Fruit fly (Drosophila melanogaster) whole organism, adult: ENCODE results near the gene Gr98a.

Experiments
- CG11617 ChIP-seq: fragments of 200-800 bp; sonication (Bioruptor generic); optimal IDR thresholded peaks from 2 replicates; lab custom pipeline; 2017; ENCODE audit warnings: mild to moderate bottlenecking, missing biosample characterization, missing genetic modification reagents, missing genetic modification characterization
- CG14711 ChIP-seq: fragments of 200-800 bp; sonication (Bioruptor generic); optimal IDR thresholded peaks from 2 replicates; lab custom pipeline; 2018; ENCODE audit warnings: missing biosample characterization, mild to moderate bottlenecking, missing genetic modification characterization, moderate library complexity
- CG1620 ChIP-seq: fragments of 200-800 bp; sonication (Bioruptor generic); optimal IDR thresholded peaks from 2 replicates; lab custom pipeline; 2016; ENCODE audit warnings: missing biosample characterization, missing genetic modification characterization
- CG33017 ChIP-seq: fragments of 200-800 bp; sonication (Bioruptor generic); optimal IDR thresholded peaks from 2 replicates; lab custom pipeline; 2018; ENCODE audit warnings: missing biosample characterization, mild to moderate bottlenecking, missing genetic modification characterization, moderate library complexity
- CG5204 ChIP-seq: fragments of 200-800 bp; sonication (Bioruptor generic); optimal IDR thresholded peaks from 2 replicates; lab custom pipeline; 2016; ENCODE audit warnings: missing biosample characterization, missing genetic modification characterization
- CG7045 ChIP-seq: fragments of 200-800 bp; sonication (Bioruptor generic); optimal IDR thresholded peaks from 2 replicates; lab custom pipeline; 2017; ENCODE audit warnings: missing biosample characterization, mild to moderate bottlenecking, missing genetic modification characterization
- CG7101 ChIP-seq: fragments of 200-800 bp; sonication (Bioruptor generic); optimal IDR thresholded peaks from 2 replicates; lab custom pipeline; 2018; ENCODE audit warnings: missing biosample characterization, mild to moderate bottlenecking, missing genetic modification characterization, moderate library complexity
- Clk ChIP-seq: fragments of 200-800 bp; sonication (Bioruptor generic); optimal IDR thresholded peaks from 2 replicates; lab custom pipeline; 2017; ENCODE audit warnings: missing biosample characterization, missing genetic modification characterization
- Crg-1 ChIP-seq: fragments of 200-800 bp; sonication (Bioruptor generic); optimal IDR thresholded peaks from 2 replicates; lab custom pipeline; 2016; ENCODE audit warnings: missing biosample characterization, missing genetic modification characterization
- Hr96 ChIP-seq: fragments of 200-800 bp; sonication (Bioruptor generic); optimal IDR thresholded peaks from 2 replicates; lab custom pipeline; 2016; ENCODE audit warnings: missing biosample characterization, missing genetic modification characterization
- Mnt ChIP-seq: fragments of 200-800 bp; sonication (Bioruptor generic); optimal IDR thresholded peaks from 2 replicates; lab custom pipeline; 2016; ENCODE audit warnings: missing biosample characterization, mild to moderate bottlenecking, missing genetic modification characterization
- bab1 ChIP-seq: fragments of 200-800 bp; sonication (Bioruptor generic); optimal IDR thresholded peaks from 3 replicates; lab custom pipeline; 2019; ENCODE audit warnings: missing biosample characterization, mild to moderate bottlenecking, missing genetic modification characterization, moderate library complexity
- cic ChIP-seq: fragments of 200-800 bp; sonication (Bioruptor generic); optimal IDR thresholded peaks from 2 replicates; lab custom pipeline; 2017; ENCODE audit warnings: missing biosample characterization, mild to moderate bottlenecking, missing genetic modification characterization, moderate library complexity
- cnc ChIP-seq, 2 experiments: fragments of >200 bp; optimal IDR thresholded peaks; 2 replicates each; lab custom pipeline; 2017
- kay ChIP-seq: fragments of 200-800 bp; sonication (Bioruptor generic); peaks from one replicate; lab custom pipeline; 2016; ENCODE audit warnings: missing biosample characterization, missing genetic modification characterization, borderline replicate concordance
- ovo ChIP-seq: fragments of 200-800 bp; sonication (Bioruptor generic); optimal IDR thresholded peaks from 2 replicates; lab custom pipeline; 2016; ENCODE audit warnings: missing biosample characterization, missing genetic modification characterization
- pad ChIP-seq: fragments of 200-800 bp; sonication (Bioruptor generic); optimal IDR thresholded peaks from 3 replicates; lab custom pipeline; 2017; ENCODE audit warnings: missing biosample characterization, missing genetic modification characterization, mild to moderate bottlenecking, moderate library complexity, missing genetic modification reagents
- tj ChIP-seq: fragments of 200-800 bp; sonication (Bioruptor generic); optimal IDR thresholded peaks from 3 replicates; lab custom pipeline; 2017; ENCODE audit warnings: missing biosample characterization, mild to moderate bottlenecking, missing genetic modification characterization, moderate library complexity
- toe ChIP-seq: fragments of 200-800 bp; sonication (Bioruptor generic); optimal IDR thresholded peaks from 2 replicates; lab custom pipeline; 2016; ENCODE audit warnings: missing biosample characterization, missing genetic modification characterization

Gr98a gene

DNA sequence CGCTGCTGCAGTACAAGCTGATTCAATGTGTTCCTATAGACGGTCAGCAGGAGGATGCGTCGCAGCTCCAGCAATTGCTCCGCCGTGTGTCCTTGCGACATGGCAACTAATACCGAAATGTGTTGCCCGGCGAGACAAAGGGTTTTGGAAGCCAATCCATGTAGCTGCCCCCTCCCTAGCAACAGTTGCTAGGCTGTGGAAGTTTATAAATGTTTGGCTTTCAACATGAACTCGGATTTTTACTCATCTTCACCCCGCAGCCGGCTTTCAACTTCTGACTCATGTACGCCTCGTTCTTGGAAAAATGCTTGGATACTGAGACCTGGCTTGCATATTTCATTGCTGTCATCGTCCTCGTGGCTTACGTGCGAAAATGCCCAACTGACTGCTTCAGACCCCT is 29.4 kb downstream of the Gr98a start, which contains the start of gene CG13972:
TSS of gene CG13972 (minus strand) at position 101 of the 400 bp plus-strand sequence.
- TF ChIP-seq pad (GFP tag; lab: Kevin White, UChicago) (no peak), CG1620 (GFP tag; lab: Kevin White, UChicago) (no peak), CG5204 (GFP tag; lab: Kevin White, UChicago) (no peak), cnc (optimal IDR thresholded peaks at IDR 0.05; lab: Kevin White, UChicago) (no peak), ovo (no peak)

DNA sequence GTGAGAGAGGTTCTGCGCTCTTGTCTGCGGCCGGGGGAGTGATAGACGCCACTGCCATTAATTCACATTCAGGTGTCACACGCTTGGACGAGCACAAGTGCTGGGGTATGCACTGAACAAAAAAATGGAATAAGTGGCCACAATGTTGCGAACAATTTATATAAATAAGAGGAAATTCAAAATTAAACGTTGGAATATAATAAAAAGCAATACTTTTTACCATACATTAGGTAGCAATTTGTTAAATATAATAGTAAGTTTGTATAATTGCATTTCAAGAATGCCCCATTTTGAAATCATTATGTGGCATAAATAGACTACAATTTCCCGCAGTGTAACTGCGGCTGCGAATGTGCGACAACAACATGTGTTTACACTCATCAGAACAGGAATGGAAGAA is 32.2 kb downstream of the Gr98a start:
- TF ChIP-seq Crg-1 (GFP tag; lab: Kevin White, UChicago) (no peak), CG5204 (GFP tag; lab: Kevin White, UChicago) (no peak), tj (GFP tag; lab: Kevin White, UChicago) (no peak), cic (no peak), ovo (no peak), toe (GFP tag; lab: Kevin White, UChicago) (no peak), bab1 (GFP tag; lab: Kevin White, UChicago) (no peak), pad (GFP tag; lab: Kevin White, UChicago) (no peak), CG11617 (GFP tag; lab: Kevin White, UChicago) (no peak), cnc (optimal IDR thresholded peaks at IDR 0.05; lab: Kevin White, UChicago) (no peak), CG7101 (no peak), CG33017 (tag; lab: Kevin White, UChicago) (no peak), Clk (GFP tag; lab: Kevin White, UChicago) (no peak), CG7045 (GFP tag; lab: Kevin White, UChicago) (no peak), kay (no peak)

DNA sequence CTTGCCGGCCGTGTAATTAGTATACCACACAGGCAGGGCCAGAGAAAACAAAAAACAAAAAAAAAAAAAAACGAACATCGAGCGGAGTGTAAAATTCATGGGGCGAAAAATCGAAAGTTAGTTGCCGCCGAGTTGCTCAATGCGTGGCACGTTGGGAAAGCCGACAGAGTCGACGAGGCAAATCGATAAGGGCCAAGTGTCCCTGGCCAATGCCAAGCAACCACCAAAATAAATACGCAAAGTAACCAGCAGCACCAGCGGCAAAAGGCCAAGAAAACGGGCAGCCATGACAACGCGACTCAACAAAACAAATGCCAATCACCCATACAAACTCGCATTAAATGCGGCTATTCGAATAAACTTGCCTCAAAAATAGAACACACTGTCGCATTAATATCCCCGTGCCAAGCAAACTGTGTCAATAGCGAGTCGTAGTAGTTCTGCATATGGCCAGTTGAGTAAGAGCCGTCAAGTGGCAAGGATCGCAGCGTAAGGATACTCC is 32.7 kb downstream of the Gr98a start, which contains the start of gene CG12885:
TSS of gene CG12885 (plus strand) at position 452 of the 502 bp plus-strand sequence.
- no peak for TF ChIP-seq CG14711 (tag; lab: Kevin White, UChicago)
- no peak for TF ChIP-seq CG1620 (GFP tag; lab: Kevin White, UChicago)
- TF ChIP-seq CG7045 (GFP tag; lab: Kevin White, UChicago): no peak
- no peak for TF ChIP-seq ovo
- no peak for TF ChIP-seq CG7101
- TF ChIP-seq Hr96 (GFP tag; lab: Kevin White, UChicago): no peak
- no peak for TF ChIP-seq Mnt
- TF ChIP-seq CG5204 (GFP tag; lab: Kevin White, UChicago): no peak
- TF ChIP-seq CG33017 (tag; lab: Kevin White, UChicago): no peak

DNA sequence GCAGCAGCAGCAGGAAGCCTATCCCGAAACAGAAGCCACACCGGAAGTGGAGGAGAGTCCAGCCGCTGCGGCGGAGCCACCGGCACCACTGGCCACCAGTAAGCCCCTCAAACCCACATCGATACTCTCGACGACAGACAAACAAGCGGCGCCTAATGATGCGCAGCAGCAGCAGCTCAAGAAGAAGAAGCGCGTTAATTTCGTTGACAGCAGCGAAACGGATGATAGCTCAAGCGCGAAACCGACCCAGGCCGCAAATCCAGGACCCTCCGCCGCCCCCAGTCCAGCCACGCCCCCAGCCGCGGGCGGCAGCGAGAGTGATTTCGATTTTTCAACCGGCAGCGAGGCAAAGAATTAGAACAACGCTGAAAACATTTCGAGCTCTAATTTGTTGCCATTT is 45.5 kb downstream of the Gr98a start:
- TF ChIP-seq Hr96 (GFP tag; lab: Kevin White, UChicago): no peak
- TF ChIP-seq CG5204 (GFP tag; lab: Kevin White, UChicago): no peak
- no peak for TF ChIP-seq CG33017 (tag; lab: Kevin White, UChicago)
